Worm (Caenorhabditis elegans): Measurements from ENCODE around the gene B0361.3.

B0361.3 gene

ce11 chrIII:7314473-7314872 is 33.2 kb downstream of the B0361.3 start:
- TF ChIP-seq him-1 (tag; optimal IDR thresholded peaks at IDR 0.05) (no peak), lsy-27 (tag; optimal IDR thresholded peaks at IDR 0.05; ENCODE audit: borderline replicate concordance, insufficient read depth) (no peak), Y53F4B.3 (GFP tag; IDR thresholded peaks at IDR 0.05) (no peak), dox-1 (GFP tag; IDR thresholded peaks at IDR 0.05) (no peak), ekl-4 (GFP tag; IDR thresholded peaks at IDR 0.05) (no peak), ama-1 (optimal IDR thresholded peaks at IDR 0.05) (no peak), ama-1 (GFP tag; optimal IDR thresholded peaks at IDR 0.05) (no peak), atf-7 (tag; optimal IDR thresholded peaks at IDR 0.05) (no peak), hrde-1 (tag; optimal IDR thresholded peaks at IDR 0.05; ENCODE audit: borderline replicate concordance) (no peak), hmg-1.2 (GFP tag; IDR thresholded peaks at IDR 0.05) (no peak), attf-6 (GFP tag; IDR thresholded peaks at IDR 0.05) (no peak), nhr-80 (tag; optimal IDR thresholded peaks at IDR 0.05) (no peak)

ce11 chrIII:7314927-7315547 is 33.8 kb downstream of the B0361.3 start, which contains the start of gene nspg-6:
TSS of gene nspg-6 (minus strand) at chrIII:7314977.
- TF ChIP-seq mcd-1 (GFP tag; IDR thresholded peaks at IDR 0.05) (no peak), nhr-80 (tag; optimal IDR thresholded peaks at IDR 0.05) (peak; percentile 75), tbp1 (GFP tag; optimal IDR thresholded peaks at IDR 0.05) (no peak), snpc-3.4 (tag; optimal IDR thresholded peaks at IDR 0.05) (no peak), let-526 (GFP tag; IDR thresholded peaks at IDR 0.05) (no peak)

- TF ChIP-seq nhr-80 (tag; optimal IDR thresholded peaks at IDR 0.05) (peak; percentile 63), F55B11.4 (tag; optimal IDR thresholded peaks at IDR 0.05; ENCODE audit: borderline replicate concordance, insufficient read depth) (no peak)
Measured at ce11 chrIII:7317354-7317753, 36.1 kb downstream of the B0361.3 start.

ce11 chrIII:7319390-7319789 is 38.1 kb downstream of the B0361.3 start, which contains the start of gene F56C9.8:
TSS of gene F56C9.8 (minus strand) at chrIII:7319509.
- peak; percentile 30 for TF ChIP-seq nhr-80 (tag; optimal IDR thresholded peaks at IDR 0.05)
- no peak for TF ChIP-seq zfh-2 (GFP tag; conservative IDR thresholded peaks at IDR 0.05)
- no peak for TF ChIP-seq dpl-1 (GFP tag; optimal IDR thresholded peaks at IDR 0.05)

- peak; percentile 7 for TF ChIP-seq pha-4 (tag; optimal IDR thresholded peaks at IDR 0.05)
- TF ChIP-seq ceh-100 (GFP tag; IDR thresholded peaks at IDR 0.05): no peak
Measured at ce11 chrIII:7322018-7322417, 40.8 kb downstream of the B0361.3 start.

- TF ChIP-seq chd-7 (tag; optimal IDR thresholded peaks at IDR 0.05) (no peak), lin-54 (GFP tag; optimal IDR thresholded peaks at IDR 0.05) (no peak), nhr-80 (tag; optimal IDR thresholded peaks at IDR 0.05) (peak; percentile 24), dpff-1 (tag; optimal IDR thresholded peaks at IDR 0.05) (no peak), nhr-120 (GFP tag; IDR thresholded peaks at IDR 0.05) (no peak), F23B12.7 (tag; optimal IDR thresholded peaks at IDR 0.05; ENCODE audit: insufficient read depth) (no peak)
Measured at ce11 chrIII:7323331-7323730, 42.1 kb downstream of the B0361.3 start.

ce11 chrIII:7329155-7329732 is 48.0 kb downstream of the B0361.3 start, which contains the start of gene lab-2:
TSS of gene lab-2 (minus strand) at chrIII:7329607.
- TF ChIP-seq lin-35 (GFP tag; optimal IDR thresholded peaks at IDR 0.05) (no peak), lin-40 (tag; optimal IDR thresholded peaks at IDR 0.05) (peak; percentile 18), B0336.3 (GFP tag; IDR thresholded peaks at IDR 0.05) (peak; percentile 71), ceh-91 (GFP tag; IDR thresholded peaks at IDR 0.05) (no peak), rpc-1 (optimal IDR thresholded peaks at IDR 0.05) (no peak), rpc-1 (tag; optimal IDR thresholded peaks at IDR 0.05) (no peak), tbp1 (GFP tag; optimal IDR thresholded peaks at IDR 0.05) (no peak), ztf-22 (GFP tag; optimal IDR thresholded peaks at IDR 0.05) (no peak), nfyb-1 (GFP tag; IDR thresholded peaks at IDR 0.05) (peak; percentile 72; the same call in 1 of the 2 replicates), mel-28 (tag; optimal IDR thresholded peaks at IDR 0.05; ENCODE audit: borderline replicate concordance) (no peak), egl-18 (GFP tag; IDR thresholded peaks at IDR 0.05) (no peak), chd-7 (tag; optimal IDR thresholded peaks at IDR 0.05) (peak; percentile 52), F57C9.4 (tag; optimal IDR thresholded peaks at IDR 0.05) (peak; percentile 70), B0019.2 (GFP tag; conservative IDR thresholded peaks at IDR 0.05) (no peak)

Data from whole organism, young adult.